Fruit fly (Drosophila melanogaster) whole organism, wandering third instar larva: ENCODE results near the gene Kat60.

Experiments used
- CG32264 ChIP-seq: fragments of 200-800 bp; sonication (Bioruptor generic); optimal IDR thresholded peaks from 2 replicates; lab custom pipeline; 2016; ENCODE audit warnings: missing biosample characterization, missing genetic modification characterization
- CrebA ChIP-seq: fragments of 200-800 bp; sonication (Bioruptor generic); optimal IDR thresholded peaks from 2 replicates; lab custom pipeline; 2016; ENCODE audit warnings: missing biosample characterization, mild to moderate bottlenecking, missing genetic modification characterization, borderline replicate concordance
- Dif ChIP-seq: fragments of 200-275, 200-300 bp; sonication (Bioruptor generic); optimal IDR thresholded peaks from 2 replicates; lab custom pipeline; 2018; ENCODE audit warnings: missing biosample characterization, missing genetic modification characterization; ENCODE audit not compliant: partially characterized antibody
- GATAd ChIP-seq: sonication (Bioruptor generic); optimal IDR thresholded peaks from 2 replicates; lab custom pipeline; 2016; ENCODE audit warnings: missing biosample characterization, missing genetic modification characterization
- HLH106 ChIP-seq: fragments of 200-800 bp; optimal IDR thresholded peaks from 3 replicates; lab custom pipeline; 2019; ENCODE audit warnings: missing biosample characterization, mild to moderate bottlenecking, missing genetic modification characterization, moderate library complexity
- Hnf4 ChIP-seq: fragments of 200-800 bp; sonication (Bioruptor generic); optimal IDR thresholded peaks from 2 replicates; lab custom pipeline; 2016; ENCODE audit warnings: missing biosample characterization, mild to moderate bottlenecking, missing genetic modification characterization
- Hr78 ChIP-seq: fragments of >200 bp; optimal IDR thresholded peaks from 2 replicates; lab custom pipeline; 2017; ENCODE audit warnings: missing biosample characterization, missing genetic modification characterization
- Jra ChIP-seq: sonication (Bioruptor generic); optimal IDR thresholded peaks from 2 replicates; lab custom pipeline; 2016; ENCODE audit warnings: missing biosample characterization, missing genetic modification characterization
- Mio ChIP-seq: sonication (Bioruptor generic); optimal IDR thresholded peaks from 2 replicates; lab custom pipeline; 2016; ENCODE audit warnings: missing biosample characterization, missing genetic modification characterization
- Myc ChIP-seq: fragments of >200 bp; optimal IDR thresholded peaks from 2 replicates; lab custom pipeline; 2017
- OdsH ChIP-seq: fragments of 200-800 bp; sonication (Bioruptor generic); optimal IDR thresholded peaks from 2 replicates; lab custom pipeline; 2016; ENCODE audit warnings: missing biosample characterization, mild to moderate bottlenecking, missing genetic modification characterization
- Rel ChIP-seq, 2 experiments: fragments of 200-800 bp; sonication (Bioruptor generic) in 1 of 2; optimal IDR thresholded peaks; 2 replicates in 1 of 2; 3 replicates in 1 of 2; lab custom pipeline; 2016 to 2019; ENCODE audit warnings: mild to moderate bottlenecking in 2 of 2, missing biosample characterization in 2 of 2, missing genetic modification characterization in 2 of 2, moderate library complexity in 1 of 2
- Sp1 ChIP-seq: fragments of 200-800 bp; sonication (Bioruptor generic); optimal IDR thresholded peaks from 3 replicates; lab custom pipeline; 2019; ENCODE audit warnings: missing biosample characterization, mild to moderate bottlenecking, missing genetic modification characterization, moderate library complexity
- Vsx2 ChIP-seq: fragments of 200-300, 225-300 bp; sonication (Bioruptor generic); optimal IDR thresholded peaks from 2 replicates; lab custom pipeline; 2018; ENCODE audit warnings: missing biosample characterization, missing genetic modification characterization; ENCODE audit not compliant: partially characterized antibody
- br ChIP-seq: fragments of 200-800 bp; sonication (Bioruptor generic); optimal IDR thresholded peaks from 2 replicates; lab custom pipeline; 2016; ENCODE audit warnings: missing biosample characterization, missing genetic modification characterization
- brk ChIP-seq: fragments of 200-800 bp; sonication (Bioruptor generic); optimal IDR thresholded peaks from 2 replicates; lab custom pipeline; 2016; ENCODE audit warnings: missing biosample characterization, mild to moderate bottlenecking, missing genetic modification characterization
- dmrt93B ChIP-seq: fragments of 200-800 bp; sonication (Bioruptor generic); optimal IDR thresholded peaks from 2 replicates; lab custom pipeline; 2018; ENCODE audit warnings: missing biosample characterization, mild to moderate bottlenecking, missing genetic modification characterization
- dsf ChIP-seq: sonication (Bioruptor generic); optimal IDR thresholded peaks from 2 replicates; lab custom pipeline; 2016; ENCODE audit warnings: missing biosample characterization, missing genetic modification characterization, borderline replicate concordance
- foxo ChIP-seq, 2 experiments: fragments of 200-800 bp; sonication (Bioruptor generic); optimal IDR thresholded peaks; 2 replicates in 1 of 2; 3 replicates in 1 of 2; lab custom pipeline; 2016 to 2017; ENCODE audit warnings: missing biosample characterization in 2 of 2, missing genetic modification characterization in 2 of 2
- fru ChIP-seq: fragments of 200-800 bp; sonication (Bioruptor generic); optimal IDR thresholded peaks from 3 replicates; lab custom pipeline; 2016; ENCODE audit warnings: missing biosample characterization, mild to moderate bottlenecking, missing genetic modification characterization
- lola ChIP-seq: fragments of >200 bp; optimal IDR thresholded peaks from 2 replicates; lab custom pipeline; 2017; ENCODE audit warnings: missing biosample characterization, missing genetic modification characterization
- pan ChIP-seq: fragments of >200 bp; optimal IDR thresholded peaks from 2 replicates; lab custom pipeline; 2017
- rgr ChIP-seq: fragments of 200-800 bp; sonication (Bioruptor generic); optimal IDR thresholded peaks from 3 replicates; lab custom pipeline; 2016; ENCODE audit warnings: missing biosample characterization, mild to moderate bottlenecking, missing genetic modification characterization
- sage ChIP-seq: fragments of 200-800 bp; sonication (Bioruptor generic); optimal IDR thresholded peaks from 2 replicates; lab custom pipeline; 2016; ENCODE audit warnings: missing biosample characterization, mild to moderate bottlenecking, missing genetic modification characterization
- sv ChIP-seq: fragments of 200-800 bp; sonication (Bioruptor generic); optimal IDR thresholded peaks from 3 replicates; lab custom pipeline; 2016; ENCODE audit warnings: missing biosample characterization, missing genetic modification characterization
- usp ChIP-seq: fragments of >200 bp; optimal IDR thresholded peaks from 2 replicates; lab custom pipeline; 2017; ENCODE audit warnings: missing biosample characterization, missing genetic modification characterization
- woc ChIP-seq: sonication (Bioruptor generic); optimal IDR thresholded peaks from 2 replicates; lab custom pipeline; 2016; ENCODE audit warnings: missing biosample characterization, mild to moderate bottlenecking, missing genetic modification characterization

The Kat60 gene

DNA sequence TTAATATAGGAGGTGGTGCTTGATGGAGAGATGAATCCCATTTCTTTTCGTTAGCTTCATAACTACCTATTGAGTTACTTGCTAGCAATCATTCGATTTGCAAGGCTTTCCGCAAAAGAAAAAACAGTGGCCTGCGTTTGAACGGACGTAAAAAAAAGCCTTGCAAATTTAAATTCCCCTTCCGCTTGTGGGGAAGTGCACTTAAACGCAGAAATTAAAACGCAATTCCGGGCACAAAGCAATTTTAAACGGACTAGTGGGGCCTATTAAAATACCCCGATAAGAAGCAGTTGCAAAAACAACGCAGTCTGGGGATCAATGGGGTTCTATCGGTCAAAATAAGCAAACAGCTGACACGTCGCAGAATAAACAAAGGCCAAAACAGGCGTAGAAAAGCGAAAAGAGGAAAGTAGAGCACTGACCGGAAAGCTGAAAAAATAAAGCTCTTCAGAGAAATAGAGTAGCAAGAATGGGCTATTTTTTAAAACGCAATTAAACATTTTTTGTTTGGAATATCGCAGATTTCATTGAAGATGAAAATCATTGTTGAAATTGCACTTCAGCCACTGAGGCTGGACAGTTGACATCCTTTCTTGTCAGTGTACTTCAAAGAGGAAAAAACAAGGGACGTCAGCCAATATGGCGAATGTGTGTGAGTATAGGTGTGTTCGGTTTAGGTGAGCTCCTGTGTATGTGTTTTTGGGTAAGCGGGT is 18.7 kb upstream of the Kat60 start (continued):
- TF ChIP-seq dmrt93B (GFP tag; lab: Kevin White, UChicago) (no peak), foxo (GFP tag; optimal IDR thresholded peaks at IDR 0.05; lab: Kevin White, UChicago) (peak in 1 of 2 experiments; percentile 66)

DNA sequence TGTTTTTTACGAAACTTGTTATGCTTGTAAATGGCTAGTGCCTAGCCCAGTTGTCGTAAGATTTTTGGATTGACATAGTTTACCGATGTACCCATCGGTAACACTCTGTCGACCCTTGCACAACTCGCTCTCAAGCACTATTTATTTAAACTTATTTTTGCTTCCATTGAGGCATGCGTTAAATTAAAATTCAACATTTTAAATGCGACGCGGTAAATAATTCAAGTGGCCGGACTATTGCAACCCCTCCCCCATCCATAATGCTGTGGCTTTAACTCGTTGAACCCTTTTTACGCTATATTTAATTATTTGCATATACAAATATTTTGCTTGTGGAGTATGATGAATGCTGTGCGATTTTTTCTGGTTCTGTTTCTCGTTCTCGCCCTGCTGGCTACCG is 17.3 kb upstream of the Kat60 start:
- TF ChIP-seq usp (no peak), OdsH (GFP tag; lab: Kevin White, UChicago) (no peak), dmrt93B (GFP tag; lab: Kevin White, UChicago) (no peak), sv (GFP tag; lab: Kevin White, UChicago) (no peak), Hnf4 (GFP tag; lab: Kevin White, UChicago) (no peak), GATAd (no peak), fru (no peak), CG32264 (no peak)

DNA sequence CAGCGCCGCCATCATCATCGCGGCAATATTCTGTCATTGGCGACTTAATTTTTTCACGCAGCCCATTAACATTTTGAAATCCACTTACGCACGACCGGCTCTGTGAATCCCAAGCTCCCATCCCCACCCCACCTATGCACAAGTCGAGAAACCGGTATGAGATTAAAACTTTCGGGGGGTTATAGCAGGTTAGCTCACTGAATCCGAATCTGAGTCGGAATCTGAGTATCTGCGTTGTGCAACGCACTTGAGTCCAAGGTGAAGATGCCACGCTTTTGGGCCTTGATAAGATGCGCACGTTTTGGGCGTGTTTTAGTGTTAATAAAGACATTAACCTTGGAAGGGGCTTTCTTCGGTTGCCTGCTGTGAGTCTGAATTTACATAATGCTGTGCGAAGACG is 14.9 kb upstream of the Kat60 start:
- TF ChIP-seq lola (no peak), HLH106 (tag; lab: Kevin White, UChicago) (no peak), Rel (GFP tag; optimal IDR thresholded peaks at IDR 0.05; lab: Kevin White, UChicago) (no peak), Rel (tag; optimal IDR thresholded peaks at IDR 0.05; lab: Kevin White, UChicago) (peak; percentile 94), Hnf4 (GFP tag; lab: Kevin White, UChicago) (no peak), CG32264 (no peak), Hr78 (GFP tag; lab: Kevin White, UChicago) (no peak), OdsH (GFP tag; lab: Kevin White, UChicago) (peak; percentile 5), CrebA (GFP tag; lab: Kevin White, UChicago) (no peak), Dif (peak; percentile 44)

dm6 chr3R:5240721-5241120 is 8.7 kb upstream of the Kat60 start, which contains the start of gene CG33293:
Gene CG33293, minus strand, starts transcription at chr3R:5240735.
- TF ChIP-seq woc (no peak), rgr (GFP tag; lab: Kevin White, UChicago) (no peak), CG32264 (no peak), CrebA (GFP tag; lab: Kevin White, UChicago) (no peak), Rel (GFP tag; optimal IDR thresholded peaks at IDR 0.05; lab: Kevin White, UChicago) (no peak), Rel (tag; optimal IDR thresholded peaks at IDR 0.05; lab: Kevin White, UChicago) (no peak), Mio (GFP tag; lab: Kevin White, UChicago) (no peak), Sp1 (no peak), sv (GFP tag; lab: Kevin White, UChicago) (no peak), pan (lab: Kevin White, UChicago) (no peak), br (GFP tag; lab: Kevin White, UChicago) (no peak), Hr78 (GFP tag; lab: Kevin White, UChicago) (no peak)

- TF ChIP-seq sage (GFP tag; lab: Kevin White, UChicago) (no peak), Vsx2 (no peak), OdsH (GFP tag; lab: Kevin White, UChicago) (no peak), Jra (GFP tag; lab: Kevin White, UChicago) (no peak), dsf (no peak), woc (no peak), CG32264 (no peak), brk (GFP tag; lab: Kevin White, UChicago) (no peak), Mio (GFP tag; lab: Kevin White, UChicago) (no peak), Hnf4 (GFP tag; lab: Kevin White, UChicago) (no peak), Myc (no peak), foxo (GFP tag; optimal IDR thresholded peaks at IDR 0.05; lab: Kevin White, UChicago) (no peak)
- TF ChIP-seq, all 38 proteins: peak for 0
These were observed 5.2 kb upstream of the Kat60 start, which contains the start of gene rtp for dm6 chr3R:5237215-5237614. Gene rtp, minus strand, starts transcription at chr3R:5237315.

DNA sequence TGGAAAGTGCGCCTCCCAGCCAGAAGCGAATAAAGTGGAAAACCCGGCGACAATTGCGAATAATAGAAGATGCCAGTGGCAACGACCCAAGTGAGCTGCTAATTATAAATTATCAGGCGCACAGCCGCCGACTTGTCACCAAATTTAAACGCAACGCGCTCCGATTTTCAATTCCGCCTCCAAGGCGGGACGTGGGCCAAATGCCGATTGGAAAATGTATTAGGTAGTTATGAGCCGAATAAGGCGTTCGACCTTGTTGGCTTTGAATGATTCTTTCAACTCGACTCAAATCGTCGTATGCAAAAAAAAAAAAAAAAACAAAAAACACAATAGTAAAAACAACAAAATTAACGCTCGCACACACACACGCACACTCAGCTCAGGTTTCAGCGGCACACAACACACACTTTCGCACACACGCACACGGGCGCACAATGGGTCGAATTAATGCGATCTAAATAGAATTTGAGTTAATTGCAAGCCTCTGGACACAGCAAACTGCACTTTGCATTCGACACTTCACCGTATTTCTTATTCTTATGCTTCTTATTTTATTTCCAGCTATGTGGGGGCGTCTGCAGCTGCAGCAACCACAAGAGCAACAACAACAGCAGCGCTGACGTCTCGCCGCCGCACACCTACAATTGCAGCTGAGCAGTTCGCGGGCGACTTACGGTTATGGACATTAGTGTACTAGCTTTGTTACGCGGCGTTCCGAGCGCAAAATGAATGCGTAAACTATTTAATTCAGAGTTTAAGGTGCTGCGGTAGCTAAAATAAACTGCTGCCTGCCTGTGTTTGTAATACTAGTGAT is 419 bp downstream of the Kat60 start:
- TF ChIP-seq lola (no peak), Rel (GFP tag; optimal IDR thresholded peaks at IDR 0.05; lab: Kevin White, UChicago) (no peak), Rel (tag; optimal IDR thresholded peaks at IDR 0.05; lab: Kevin White, UChicago) (peak; percentile 4)
